Worm (Caenorhabditis elegans): ENCODE data around the gene rsp-6.

DNA sequence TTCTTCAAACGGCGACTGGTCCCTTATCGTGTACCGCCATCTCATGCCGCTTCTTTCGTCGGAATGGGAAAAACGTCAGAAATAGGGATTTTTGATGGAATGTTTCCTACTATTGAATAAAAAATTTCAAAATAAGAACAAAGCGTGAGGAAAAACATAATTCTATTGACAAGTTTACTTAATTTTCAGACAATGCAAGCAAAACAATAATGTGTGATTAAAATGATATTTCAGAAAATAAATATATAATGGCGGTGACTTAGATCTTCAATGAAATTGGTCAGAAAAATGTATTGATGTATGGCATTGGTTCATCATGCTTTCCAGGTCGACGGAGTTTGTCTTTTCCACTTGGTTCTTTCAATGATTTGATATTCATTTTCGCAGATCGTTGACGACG is 3.7 kb upstream of the rsp-6 start, which contains the start of gene ntp-1:
- TF ChIP-seq rnt-1 (tag; optimal IDR thresholded peaks at IDR 0.05), result no peak
- no peak for TF ChIP-seq pros-1 (tag; optimal IDR thresholded peaks at IDR 0.05)
- TF ChIP-seq pqm-1 (tag; optimal IDR thresholded peaks at IDR 0.05), result no peak
- no peak for TF ChIP-seq nhr-11 (tag; optimal IDR thresholded peaks at IDR 0.05)
- TF ChIP-seq unc-55 (GFP tag; optimal IDR thresholded peaks at IDR 0.05), result no peak
- TF ChIP-seq sox-4 (tag; optimal IDR thresholded peaks at IDR 0.05), result no peak
- TF ChIP-seq pha-4 (tag; optimal IDR thresholded peaks at IDR 0.05), result no peak
- TF ChIP-seq odd-2 (tag; optimal IDR thresholded peaks at IDR 0.05), result no peak
- no peak for TF ChIP-seq fax-1 (tag; optimal IDR thresholded peaks at IDR 0.05)
- TF ChIP-seq nfya-1 (tag; optimal IDR thresholded peaks at IDR 0.05), result no peak
- TF ChIP-seq lim-6 (tag; optimal IDR thresholded peaks at IDR 0.05), result no peak
